Worm (Caenorhabditis elegans) whole organism, L3 larva: Measurements from ENCODE around the gene zfp-3.
A peak's percentile ranks its signal among the peaks of the same experiment; 100 is the strongest.

Source experiments
- R02D3.7 ChIP-seq: fragments of 150-350 bp; optimal IDR thresholded peaks from 2 replicates; lab custom pipeline; 2014; ENCODE audit warnings: missing biosample characterization, missing genetic modification characterization
- ZK546.5 ChIP-seq: sonication (generic microtip); optimal IDR thresholded peaks from 2 replicates; lab custom pipeline; 2017; ENCODE audit warnings: missing biosample characterization, missing genetic modification characterization
- aly-2 ChIP-seq: fragments of 150-350 bp; optimal IDR thresholded peaks from 2 replicates; lab custom pipeline; 2014; ENCODE audit warnings: missing biosample characterization, missing genetic modification characterization
- ceh-16 ChIP-seq: sonication (generic microtip); optimal IDR thresholded peaks from 2 replicates; lab custom pipeline; 2017; ENCODE audit warnings: missing biosample characterization, missing genetic modification characterization
- ceh-28 ChIP-seq: fragments of 150-350 bp; optimal IDR thresholded peaks from 2 replicates; lab custom pipeline; 2014; ENCODE audit warnings: missing biosample characterization, missing genetic modification reagents, missing genetic modification characterization
- ceh-82 ChIP-seq: fragments of 150-350 bp; optimal IDR thresholded peaks from 2 replicates; lab custom pipeline; 2014; ENCODE audit warnings: missing biosample characterization, missing genetic modification characterization
- egl-27 ChIP-seq: sonication (generic microtip); optimal IDR thresholded peaks from 4 replicates; lab custom pipeline; 2017; ENCODE audit warnings: missing biosample characterization, missing genetic modification reagents, missing genetic modification characterization
- elt-2 ChIP-seq: sonication (generic microtip); optimal IDR thresholded peaks from 2 replicates; lab custom pipeline; 2016; ENCODE audit warnings: missing genetic modification reagents, mild to moderate bottlenecking, missing genetic modification characterization, missing compliant biosample characterization
- elt-3 ChIP-seq, 3 experiments: fragments of 150-350 bp in 1 of 3; sonication (generic microtip) in 2 of 3; optimal IDR thresholded peaks; 2 replicates in 2 of 3; 4 replicates in 1 of 3; lab custom pipeline; 2014 to 2017; ENCODE audit warnings: missing biosample characterization in 3 of 3, missing genetic modification characterization in 3 of 3
- eor-1 ChIP-seq, 2 experiments: fragments of 150-350 bp; optimal IDR thresholded peaks; 2 replicates each; lab custom pipeline; 2014 to 2018; ENCODE audit warnings: missing biosample characterization in 2 of 2, missing genetic modification characterization in 2 of 2
- fkh-10 ChIP-seq: sonication (generic microtip); optimal IDR thresholded peaks from 2 replicates; lab custom pipeline; 2017; ENCODE audit warnings: missing biosample characterization, missing genetic modification reagents, missing genetic modification characterization
- fkh-2 ChIP-seq: fragments of 150-350 bp; optimal IDR thresholded peaks from 2 replicates; lab custom pipeline; 2014; ENCODE audit warnings: missing biosample characterization, missing genetic modification reagents, missing genetic modification characterization
- fos-1 ChIP-seq: fragments of 150-350 bp; optimal IDR thresholded peaks from 2 replicates; lab custom pipeline; 2014; ENCODE audit warnings: missing biosample characterization, missing genetic modification characterization
- hmg-11 ChIP-seq: sonication (generic microtip); optimal IDR thresholded peaks from 2 replicates; lab custom pipeline; 2016; ENCODE audit warnings: missing genetic modification characterization, missing compliant biosample characterization
- jun-1 ChIP-seq: fragments of 150-350 bp; optimal IDR thresholded peaks from 2 replicates; lab custom pipeline; 2014; ENCODE audit warnings: missing biosample characterization, missing genetic modification reagents, missing genetic modification characterization
- lin-15B ChIP-seq: fragments of 150-350 bp; optimal IDR thresholded peaks from 2 replicates; lab custom pipeline; 2014; ENCODE audit warnings: missing biosample characterization, missing genetic modification characterization
- lsy-12 ChIP-seq: sonication (generic microtip); optimal IDR thresholded peaks from 2 replicates; lab custom pipeline; 2016; ENCODE audit warnings: mild to moderate bottlenecking, missing genetic modification characterization, missing compliant biosample characterization
- mdl-1 ChIP-seq: fragments of 150-350 bp; optimal IDR thresholded peaks from 2 replicates; lab custom pipeline; 2014; ENCODE audit warnings: missing biosample characterization, missing genetic modification characterization
- mml-1 ChIP-seq: fragments of 150-350 bp; sonication (generic microtip); optimal IDR thresholded peaks from 3 replicates; lab custom pipeline; 2014; ENCODE audit warnings: missing biosample characterization, missing genetic modification characterization
- nfya-1 ChIP-seq: sonication (generic microtip); optimal IDR thresholded peaks from 2 replicates; lab custom pipeline; 2017; ENCODE audit warnings: missing genetic modification characterization, mild to moderate bottlenecking, missing compliant biosample characterization, antibody characterized with exemption, moderate library complexity; ENCODE audit not compliant: insufficient read depth
- nhr-23 ChIP-seq: fragments of 150-350 bp; optimal IDR thresholded peaks from 2 replicates; lab custom pipeline; 2014; ENCODE audit warnings: missing biosample characterization, missing genetic modification reagents, missing genetic modification characterization
- nhr-25 ChIP-seq: sonication (generic microtip); optimal IDR thresholded peaks from 2 replicates; lab custom pipeline; 2017; ENCODE audit warnings: missing biosample characterization, missing genetic modification characterization
- nhr-28 ChIP-seq: fragments of 150-350 bp; optimal IDR thresholded peaks from 2 replicates; lab custom pipeline; 2014; ENCODE audit warnings: missing biosample characterization, missing genetic modification characterization
- nhr-43 ChIP-seq: sonication (generic microtip); optimal IDR thresholded peaks from 2 replicates; lab custom pipeline; 2016; ENCODE audit warnings: mild to moderate bottlenecking, missing genetic modification characterization, missing compliant biosample characterization; ENCODE audit not compliant: poor library complexity, severe bottlenecking
- nhr-67 ChIP-seq: fragments of 150-350 bp; optimal IDR thresholded peaks from 2 replicates; lab custom pipeline; 2014; ENCODE audit warnings: missing biosample characterization, missing genetic modification characterization
- nhr-76 ChIP-seq: fragments of 150-350 bp; sonication (generic microtip); optimal IDR thresholded peaks from 5 replicates; lab custom pipeline; 2014; ENCODE audit warnings: missing biosample characterization, missing genetic modification characterization
- pha-4 ChIP-seq: fragments of 150-350 bp; optimal IDR thresholded peaks from 2 replicates; lab custom pipeline; 2014; ENCODE audit warnings: missing biosample characterization, missing genetic modification reagents, missing genetic modification characterization
- pqm-1 ChIP-seq: fragments of 150-350 bp; optimal IDR thresholded peaks from 2 replicates; lab custom pipeline; 2017; ENCODE audit warnings: missing biosample characterization, missing genetic modification characterization, inconsistent platforms
- sea-2 ChIP-seq: fragments of 150-350 bp; sonication (generic microtip); optimal IDR thresholded peaks from 4 replicates; lab custom pipeline; 2014; ENCODE audit warnings: missing biosample characterization, missing genetic modification reagents, missing genetic modification characterization
- skn-1 ChIP-seq: fragments of 150-350 bp; optimal IDR thresholded peaks from 2 replicates; lab custom pipeline; 2014; ENCODE audit warnings: missing biosample characterization, missing genetic modification characterization
- snpc-4 ChIP-seq: fragments of 150-350 bp; optimal IDR thresholded peaks from 2 replicates; lab custom pipeline; 2014; ENCODE audit warnings: missing biosample characterization, missing genetic modification characterization
- unc-39 ChIP-seq: sonication (generic microtip); optimal IDR thresholded peaks from 4 replicates; lab custom pipeline; 2017; ENCODE audit warnings: missing biosample characterization, missing genetic modification characterization
- unc-62 ChIP-seq: fragments of 150-350 bp; sonication (generic microtip); optimal IDR thresholded peaks from 4 replicates; lab custom pipeline; 2014; ENCODE audit warnings: missing biosample characterization, missing genetic modification reagents, missing genetic modification characterization
- ztf-11 ChIP-seq: fragments of 150-350 bp; optimal IDR thresholded peaks from 2 replicates; lab custom pipeline; 2014; ENCODE audit warnings: missing biosample characterization, missing genetic modification characterization
- ztf-4 ChIP-seq: fragments of 150-350 bp; optimal IDR thresholded peaks from 2 replicates; lab custom pipeline; 2014; ENCODE audit warnings: missing biosample characterization, missing genetic modification characterization

The zfp-3 gene

DNA sequence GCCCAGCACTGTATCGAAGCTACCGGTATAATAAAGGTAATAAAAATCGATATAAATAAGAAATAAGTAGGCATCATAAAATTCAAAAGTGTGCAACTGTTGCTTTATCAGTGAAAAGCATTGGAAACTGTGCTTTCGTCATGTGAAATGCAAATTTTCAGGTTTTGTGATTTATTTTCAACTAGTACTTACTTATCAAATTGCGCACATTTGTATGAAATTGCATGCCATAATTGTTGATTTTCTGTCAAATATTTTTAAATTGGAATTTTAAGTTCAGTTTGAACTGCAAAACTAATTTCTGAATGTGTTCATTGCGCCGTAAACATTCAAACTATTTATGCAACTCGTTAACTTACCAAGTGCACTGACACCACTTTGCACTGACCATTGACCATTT lies 39.3 kb upstream of the zfp-3 start, which contains the start of gene D1005.4:
D1005.4 (minus strand) TSS at position 101 of the 400 bp plus-strand sequence.
- TF ChIP-seq ztf-11 (tag; lab: Kevin White, UChicago) = no peak
- TF ChIP-seq lsy-12 (tag; lab: Kevin White, UChicago) = no peak
- TF ChIP-seq nhr-25 (tag; lab: Kevin White, UChicago) = no peak
- TF ChIP-seq unc-39 (tag; lab: Kevin White, UChicago) = no peak
- no peak for TF ChIP-seq unc-62 (GFP tag; lab: Kevin White, UChicago)
- no peak for TF ChIP-seq fos-1 (tag; lab: Kevin White, UChicago)
- TF ChIP-seq nhr-43 = no peak
- TF ChIP-seq nhr-67 (tag; lab: Kevin White, UChicago) = no peak
- TF ChIP-seq, all 47 proteins: peak for 0

DNA sequence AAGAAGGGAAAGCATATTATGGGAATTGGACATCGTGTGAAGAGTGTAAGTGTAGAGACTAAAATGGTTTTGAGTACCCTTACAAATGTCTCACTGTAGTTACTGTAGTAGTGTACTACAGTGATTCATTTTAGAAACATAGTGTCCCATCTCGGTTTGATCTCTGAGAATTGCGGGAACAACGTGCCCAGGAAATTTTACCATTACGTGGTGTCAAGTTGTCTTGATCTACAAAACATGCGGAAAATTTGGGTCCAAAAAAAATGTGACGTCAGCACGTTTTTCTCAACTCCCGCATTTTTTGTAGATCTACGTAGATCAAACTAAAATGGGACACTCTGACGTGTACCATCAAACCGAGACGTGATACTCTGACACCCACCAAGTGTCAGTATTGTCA lies 36.8 kb upstream of the zfp-3 start:
- no peak for TF ChIP-seq ceh-16
- TF ChIP-seq egl-27 (tag; lab: Kevin White, UChicago) = no peak
- no peak for TF ChIP-seq mdl-1 (tag; lab: Kevin White, UChicago)
- TF ChIP-seq skn-1 (tag; lab: Kevin White, UChicago) = no peak
- no peak for TF ChIP-seq ceh-28 (tag; lab: Kevin White, UChicago)
- no peak for TF ChIP-seq ZK546.5 (tag; lab: Kevin White, UChicago)
- no peak for TF ChIP-seq nhr-23 (tag; lab: Kevin White, UChicago)
- TF ChIP-seq, all 47 proteins: peak for 0

DNA sequence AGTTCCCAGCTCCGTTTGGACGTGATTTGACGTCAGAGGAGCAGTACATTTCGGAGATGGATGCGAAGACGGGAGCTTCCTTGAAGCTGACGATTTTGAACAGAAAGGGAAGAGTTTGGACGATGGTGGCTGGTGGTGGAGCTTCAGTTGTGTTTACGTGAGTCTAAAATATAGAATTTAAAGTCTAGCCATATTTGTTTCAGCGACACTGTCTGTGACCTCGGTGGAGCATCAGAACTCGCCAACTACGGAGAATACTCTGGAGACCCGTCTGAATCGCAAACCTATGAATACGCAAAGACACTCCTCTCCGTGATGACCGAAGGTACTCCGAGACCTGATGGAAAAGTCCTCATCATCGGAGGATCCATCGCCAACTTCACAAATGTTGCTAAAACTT lies 34.1 kb upstream of the zfp-3 start:
- no peak for TF ChIP-seq elt-2 (tag; lab: Kevin White, UChicago)
- TF ChIP-seq sea-2 (GFP tag; lab: Kevin White, UChicago) = no peak
- TF ChIP-seq nhr-43 = no peak
- no peak for TF ChIP-seq hmg-11 (tag; lab: Kevin White, UChicago)
- no peak for TF ChIP-seq pha-4 (tag; lab: Kevin White, UChicago)
- no peak for TF ChIP-seq eor-1 (tag; optimal IDR thresholded peaks at IDR 0.05; lab: Kevin White, UChicago)
- TF ChIP-seq ceh-16 = no peak
- no peak for TF ChIP-seq nhr-76 (tag; lab: Kevin White, UChicago)
- no peak for TF ChIP-seq aly-2 (tag; lab: Kevin White, UChicago)

DNA sequence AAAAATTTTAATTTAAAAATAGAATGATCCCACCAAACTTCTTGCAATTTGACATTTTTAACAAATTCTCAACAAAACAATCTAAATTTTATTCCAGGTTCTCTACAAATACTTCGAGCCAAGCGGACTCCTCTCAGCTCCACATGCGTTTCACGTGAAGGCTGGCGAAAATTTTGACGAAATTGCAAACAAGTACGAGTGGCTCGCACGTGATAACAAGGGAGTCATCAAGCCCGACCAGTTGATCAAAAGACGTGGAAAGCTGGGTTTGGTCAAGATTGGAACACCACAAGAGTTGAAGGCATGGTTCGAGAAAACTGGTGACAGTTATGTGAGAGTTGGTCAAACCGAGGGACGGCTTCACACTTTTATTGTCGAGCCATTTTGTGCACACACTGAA lies 33.2 kb upstream of the zfp-3 start:
- peak; percentile 19 for TF ChIP-seq elt-2 (tag; lab: Kevin White, UChicago)
- no peak for TF ChIP-seq ceh-82
- TF ChIP-seq mml-1 (tag; lab: Kevin White, UChicago) = peak; percentile 67
- TF ChIP-seq nhr-23 (tag; lab: Kevin White, UChicago) = no peak
- TF ChIP-seq, all 47 proteins: peak for 2

DNA sequence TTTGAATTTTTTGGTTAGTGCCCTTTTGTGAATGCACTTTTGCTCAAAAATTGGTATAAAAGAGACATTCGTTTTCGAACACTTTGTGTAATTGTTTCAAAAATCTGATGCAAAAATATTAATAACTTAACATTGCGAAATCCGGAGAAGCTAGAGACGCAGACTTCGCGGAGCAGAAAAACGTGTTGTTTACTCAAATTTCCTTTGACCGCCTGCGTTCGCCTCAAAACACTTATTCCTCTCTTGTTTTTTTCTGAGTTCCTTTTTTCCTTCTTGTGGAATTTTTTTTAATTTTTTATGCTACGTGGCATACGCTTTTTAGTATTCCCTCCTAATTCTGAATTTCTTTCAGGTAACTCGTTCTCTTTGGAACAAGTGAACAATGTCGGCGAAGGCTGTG lies 32.7 kb upstream of the zfp-3 start, which contains the start of gene acly-1:
acly-1 (plus strand) TSS at position 353 of the 400 bp plus-strand sequence.
- TF ChIP-seq mdl-1 (tag; lab: Kevin White, UChicago) (no peak), fkh-2 (peak; percentile 3), unc-39 (tag; lab: Kevin White, UChicago) (no peak), snpc-4 (tag; lab: Kevin White, UChicago) (peak; percentile 32), pha-4 (tag; lab: Kevin White, UChicago) (peak; percentile 72)

DNA sequence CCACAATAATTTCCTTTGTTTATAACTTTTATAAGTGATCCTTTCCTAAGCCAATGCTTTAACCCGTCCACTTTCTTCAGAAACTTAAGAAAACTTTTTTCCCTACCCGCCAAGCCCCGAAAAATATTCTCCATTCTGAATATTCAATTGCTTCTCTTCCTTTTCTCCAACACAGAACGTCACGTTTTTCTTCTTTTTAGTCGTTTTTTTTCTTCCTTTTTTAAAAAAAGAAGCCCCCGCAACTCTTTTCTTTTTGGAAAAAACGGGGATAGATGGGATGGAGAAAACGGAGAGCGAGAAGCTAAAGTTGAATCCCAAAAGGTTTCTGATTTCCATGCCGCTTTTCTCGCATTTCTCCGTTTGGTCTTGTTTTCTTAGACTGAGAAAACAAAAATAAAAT lies 32.1 kb upstream of the zfp-3 start:
- TF ChIP-seq nhr-28 (tag; lab: Kevin White, UChicago) (no peak), fkh-10 (peak; percentile 49), nfya-1 (tag; lab: Kevin White, UChicago) (peak; percentile 14)

DNA sequence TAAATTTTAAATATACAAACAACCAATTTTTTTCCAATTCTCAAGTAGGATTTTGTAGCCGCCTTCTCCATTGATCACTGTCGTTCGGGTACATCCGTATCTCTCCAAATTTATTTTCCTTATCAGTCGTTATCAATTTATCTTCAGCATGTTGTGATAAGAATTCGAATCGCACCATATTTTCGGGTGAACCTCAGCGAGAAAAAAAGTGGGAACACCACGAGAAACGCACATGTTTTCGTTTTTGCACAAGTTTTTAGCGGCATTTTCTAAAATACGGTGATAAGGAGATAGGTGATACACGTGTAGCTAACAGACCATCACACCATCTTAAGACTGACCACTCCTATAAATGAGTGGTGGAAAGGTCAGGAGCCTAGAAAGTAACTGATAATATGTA lies 31.5 kb upstream of the zfp-3 start:
- TF ChIP-seq egl-27 (tag; lab: Kevin White, UChicago) = peak; percentile 26
- no peak for TF ChIP-seq pha-4 (tag; lab: Kevin White, UChicago)
- peak; percentile 58 for TF ChIP-seq nhr-23 (tag; lab: Kevin White, UChicago)
- peak; percentile 96 for TF ChIP-seq elt-2 (tag; lab: Kevin White, UChicago)
- TF ChIP-seq nfya-1 (tag; lab: Kevin White, UChicago) = peak; percentile 10
- TF ChIP-seq fkh-2 = no peak
- TF ChIP-seq mdl-1 (tag; lab: Kevin White, UChicago) = peak; percentile 7
- TF ChIP-seq nhr-43 = peak; percentile 65
- peak; percentile 74 for TF ChIP-seq jun-1
- no peak for TF ChIP-seq ztf-4 (tag; lab: Kevin White, UChicago)
- TF ChIP-seq hmg-11 (tag; lab: Kevin White, UChicago) = no peak
- no peak for TF ChIP-seq mml-1 (tag; lab: Kevin White, UChicago)
- no peak for TF ChIP-seq skn-1 (tag; lab: Kevin White, UChicago)
- TF ChIP-seq lin-15B = no peak
- TF ChIP-seq R02D3.7 = peak; percentile 31
- peak; percentile 80 to 97 (median 91) for TF ChIP-seq elt-3 (tag; optimal IDR thresholded peaks at IDR 0.05; lab: Kevin White, UChicago)
- peak; percentile 92 for TF ChIP-seq pqm-1 (tag; lab: Kevin White, UChicago)
- peak; percentile 7 for TF ChIP-seq ceh-28 (tag; lab: Kevin White, UChicago)
